Worm (Caenorhabditis elegans) whole organism, early embryonic: ENCODE measurements around the gene Y51H7BR.7.

Experiments used
- B0310.2 ChIP-seq: sonication (generic microtip); optimal IDR thresholded peaks from 2 replicates; lab custom pipeline; 2016; ENCODE audit warnings: mild to moderate bottlenecking, missing genetic modification characterization, missing compliant biosample characterization
- ama-1 ChIP-seq: fragments of 150-350 bp; optimal IDR thresholded peaks from 2 replicates; lab custom pipeline; 2014
- flt-1 ChIP-seq: fragments of 200-800 bp; sonication (Bioruptor generic); IDR thresholded peaks from 2 replicates; pipeline ENCODE4 v1.3.6; 2022; ENCODE audit warnings: missing genetic modification characterization, missing compliant biosample characterization
- scrt-1 ChIP-seq: fragments of 200-800 bp; sonication (Bioruptor generic); IDR thresholded peaks from 2 replicates; pipeline ENCODE4 v1.3.6; 2022; ENCODE audit warnings: missing genetic modification characterization, missing compliant biosample characterization

- no peak for TF ChIP-seq B0310.2 (tag; lab: Kevin White, UChicago)
- no peak for TF ChIP-seq ama-1 (lab: Kevin White, UChicago)
- no peak for TF ChIP-seq scrt-1 (GFP tag; lab: Robert Waterston, UW)
- no peak for TF ChIP-seq flt-1 (GFP tag; lab: Robert Waterston, UW)
Observed at ce11 chrII:1518914-1519313, 6.5 kb downstream of the Y51H7BR.7 start, which contains the start of gene Y51H7BR.8.
